Worm (Caenorhabditis elegans) whole organism, midembryonic: ENCODE measurements around the gene F47B8.8.

ENCODE experiments used
- T22C8.4 ChIP-seq: fragments of 200-800 bp; sonication (Bioruptor generic); IDR thresholded peaks from 2 replicates; pipeline ENCODE4 v1.3.6; 2022; ENCODE audit warnings: missing genetic modification characterization, missing compliant biosample characterization
- cog-1 ChIP-seq: sonication (generic microtip); optimal IDR thresholded peaks from 2 replicates; lab custom pipeline; 2016; ENCODE audit warnings: missing genetic modification characterization, missing compliant biosample characterization
- flt-1 ChIP-seq: fragments of 200-800 bp; sonication (Bioruptor generic); IDR thresholded peaks from 2 replicates; pipeline ENCODE4 v1.3.6; 2022; ENCODE audit warnings: missing genetic modification characterization, missing compliant biosample characterization
- klf-2 ChIP-seq: fragments of 200-800 bp; sonication (Bioruptor generic); conservative IDR thresholded peaks from 2 replicates; pipeline ENCODE4 v1.3.6; 2022; ENCODE audit warnings: missing genetic modification reagents, missing genetic modification characterization, missing compliant biosample characterization
- med-1 ChIP-seq: sonication (generic microtip); optimal IDR thresholded peaks from 2 replicates; lab custom pipeline; 2017; ENCODE audit warnings: missing genetic modification characterization, mild to moderate bottlenecking, missing compliant biosample characterization, antibody characterized with exemption, missing genetic modification reagents; ENCODE audit not compliant: insufficient read depth
- ref-1 ChIP-seq: fragments of 200-800 bp; sonication (Bioruptor generic); conservative IDR thresholded peaks from 2 replicates; pipeline ENCODE4 v1.3.6; 2022; ENCODE audit warnings: missing genetic modification reagents, missing genetic modification characterization, missing compliant biosample characterization
- tab-1 ChIP-seq: fragments of 200-800 bp; sonication (Bioruptor generic); IDR thresholded peaks from 2 replicates; pipeline ENCODE4 v1.3.6; 2022; ENCODE audit warnings: missing genetic modification characterization, missing compliant biosample characterization
- ztf-23 ChIP-seq: fragments of 200-800 bp; sonication (Bioruptor generic); IDR thresholded peaks from 2 replicates; pipeline ENCODE4 v1.3.6; 2022; ENCODE audit warnings: missing genetic modification reagents, missing genetic modification characterization, missing compliant biosample characterization
- ztf-29 ChIP-seq: fragments of 200-800 bp; sonication (Bioruptor generic); IDR thresholded peaks from 2 replicates; pipeline ENCODE4 v1.3.6; 2022; ENCODE audit warnings: missing genetic modification reagents, missing genetic modification characterization, missing compliant biosample characterization

Gene F47B8.8

DNA sequence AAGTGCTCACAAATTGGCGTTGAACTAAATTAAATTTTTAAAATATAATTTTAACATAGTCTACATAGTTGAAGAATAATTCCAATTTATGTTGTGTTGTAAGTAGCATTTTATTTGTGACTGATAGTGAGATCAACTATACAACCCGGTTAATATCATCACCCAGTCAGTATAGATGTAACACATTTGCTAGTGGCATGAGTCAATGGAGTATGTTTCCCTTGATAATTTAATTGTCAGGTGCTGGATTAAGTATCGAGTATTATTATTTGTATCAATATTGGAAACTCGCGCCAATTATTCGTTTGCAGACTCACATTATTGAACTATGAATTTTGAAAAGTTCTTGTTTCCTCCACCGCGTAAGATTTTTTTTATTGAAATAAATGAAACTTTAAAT, 3.4 kb downstream of the F47B8.8 start, which contains the start of gene srm-5:
TSS of gene srm-5 (plus strand) at position 301 of the 400 bp plus-strand sequence.
- TF ChIP-seq klf-2 (GFP tag; lab: Robert Waterston, UW), result no peak

DNA sequence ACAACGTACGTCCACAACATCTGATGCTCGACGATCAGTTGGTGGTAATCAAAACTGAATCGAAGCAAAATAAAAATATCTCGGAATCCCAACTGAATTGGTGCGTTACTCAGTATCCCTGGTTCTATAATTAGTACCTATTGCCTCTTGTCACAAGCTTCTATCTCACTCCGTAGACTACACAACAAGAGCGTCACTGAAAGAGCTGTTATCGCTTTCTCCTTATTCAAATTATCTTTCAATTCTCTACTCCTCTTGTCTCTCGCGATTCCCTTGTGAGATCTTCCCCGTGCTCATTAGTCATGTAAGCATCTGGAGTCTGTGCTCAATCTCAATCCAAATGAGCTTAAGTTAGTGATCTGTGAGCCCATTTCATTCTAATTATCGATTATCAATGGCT, 5.1 kb downstream of the F47B8.8 start, which contains the start of gene srm-6:
TSS of gene srm-6 (plus strand) at position 301 of the 400 bp plus-strand sequence.
- no peak for TF ChIP-seq ztf-29 (GFP tag; lab: Robert Waterston, UW)
- no peak for TF ChIP-seq ref-1 (GFP tag; lab: Robert Waterston, UW)
- no peak for TF ChIP-seq cog-1 (tag; lab: Kevin White, UChicago)
- TF ChIP-seq T22C8.4 (GFP tag; lab: Robert Waterston, UW), result no peak
- no peak for TF ChIP-seq ztf-23 (GFP tag; lab: Robert Waterston, UW)
- no peak for TF ChIP-seq flt-1
- TF ChIP-seq med-1 (GFP tag; lab: Kevin White, UChicago), result no peak
- no peak for TF ChIP-seq klf-2 (GFP tag; lab: Robert Waterston, UW)

DNA sequence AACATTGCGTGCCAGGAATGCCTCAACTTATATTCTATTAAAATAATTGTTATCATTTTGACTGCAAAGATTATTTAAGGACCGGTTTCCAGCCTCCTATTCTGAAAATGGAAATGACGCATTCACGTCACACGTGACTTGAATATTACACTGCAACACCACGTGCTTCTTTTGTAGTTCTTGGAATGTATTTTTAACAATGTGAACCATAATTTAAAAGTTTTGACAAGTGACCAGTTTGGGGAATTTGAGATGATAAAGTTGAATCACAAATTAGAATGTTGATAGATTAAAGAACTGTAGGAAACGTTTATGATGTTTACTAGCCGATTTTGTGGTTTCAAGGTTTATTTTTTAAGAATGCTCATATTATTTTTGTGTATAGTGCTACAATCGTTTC, 10.1 kb downstream of the F47B8.8 start, which contains the start of gene F47B8.10:
TSS of gene F47B8.10 (plus strand) at position 301 of the 400 bp plus-strand sequence.
- TF ChIP-seq klf-2 (GFP tag; lab: Robert Waterston, UW) (no peak), med-1 (GFP tag; lab: Kevin White, UChicago) (no peak), flt-1 (no peak), ztf-29 (GFP tag; lab: Robert Waterston, UW) (no peak), ztf-23 (GFP tag; lab: Robert Waterston, UW) (no peak), T22C8.4 (GFP tag; lab: Robert Waterston, UW) (no peak)

DNA sequence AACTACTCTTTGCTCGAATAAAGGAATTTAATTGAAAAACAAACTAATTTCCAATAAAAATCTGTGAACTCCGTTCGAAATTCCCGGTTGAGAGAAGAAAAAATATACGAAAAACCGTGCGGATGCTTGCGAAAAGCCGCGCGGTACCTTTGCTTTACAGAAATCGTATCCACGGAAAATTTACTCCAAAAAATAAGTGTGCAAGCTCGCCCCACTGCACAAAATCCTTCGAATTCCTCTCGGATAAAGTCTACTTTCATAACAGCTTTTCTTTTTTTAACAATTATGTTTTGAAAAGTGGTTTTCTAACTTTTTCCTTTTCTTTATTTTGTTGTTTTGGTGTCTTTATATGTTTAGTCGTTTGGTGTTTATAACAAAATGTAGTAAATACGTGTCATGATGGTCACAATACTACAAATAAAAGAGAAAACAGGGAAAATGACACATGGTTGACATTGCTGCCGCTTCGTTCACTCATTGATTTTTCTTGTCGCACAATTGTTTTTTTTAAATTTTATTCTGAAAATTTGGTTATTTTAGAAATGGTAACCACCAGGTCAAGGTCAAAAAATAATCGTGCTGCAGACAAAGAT, 15.8 kb downstream of the F47B8.8 start, which contains the start of gene cept-2:
TSS of gene cept-2 (plus strand) at position 533 of the 593 bp plus-strand sequence.
- TF ChIP-seq tab-1 (GFP tag; lab: Robert Waterston, UW) (no peak), ztf-29 (GFP tag; lab: Robert Waterston, UW) (no peak), T22C8.4 (GFP tag; lab: Robert Waterston, UW) (no peak), klf-2 (GFP tag; lab: Robert Waterston, UW) (0 out of 2 replicates have a peak, but pooled peaks have one; percentile 54), flt-1 (peak; percentile 78), ref-1 (GFP tag; lab: Robert Waterston, UW) (no peak), cog-1 (tag; lab: Kevin White, UChicago) (peak; percentile 84), med-1 (GFP tag; lab: Kevin White, UChicago) (no peak), ztf-23 (GFP tag; lab: Robert Waterston, UW) (peak; percentile 77)

DNA sequence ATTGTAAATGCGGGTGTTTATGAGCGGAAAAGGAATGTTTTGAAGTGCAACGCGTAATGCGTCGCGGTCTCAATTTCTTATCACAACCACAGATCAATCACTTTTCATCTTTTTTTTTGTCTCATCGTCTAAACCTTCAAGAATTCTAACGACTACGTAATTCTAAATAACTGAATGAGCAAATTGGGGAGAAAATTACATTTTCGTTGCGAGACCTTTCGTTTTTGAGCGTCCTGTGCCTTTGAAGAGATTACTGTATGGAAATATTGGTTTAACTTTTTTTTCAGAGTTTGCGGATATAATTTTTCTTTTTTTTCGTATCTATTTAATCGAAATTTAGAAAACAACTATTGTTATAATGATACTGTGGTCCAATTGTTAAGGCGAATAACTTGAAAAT, 19.0 kb downstream of the F47B8.8 start:
- no peak for TF ChIP-seq ztf-29 (GFP tag; lab: Robert Waterston, UW)

DNA sequence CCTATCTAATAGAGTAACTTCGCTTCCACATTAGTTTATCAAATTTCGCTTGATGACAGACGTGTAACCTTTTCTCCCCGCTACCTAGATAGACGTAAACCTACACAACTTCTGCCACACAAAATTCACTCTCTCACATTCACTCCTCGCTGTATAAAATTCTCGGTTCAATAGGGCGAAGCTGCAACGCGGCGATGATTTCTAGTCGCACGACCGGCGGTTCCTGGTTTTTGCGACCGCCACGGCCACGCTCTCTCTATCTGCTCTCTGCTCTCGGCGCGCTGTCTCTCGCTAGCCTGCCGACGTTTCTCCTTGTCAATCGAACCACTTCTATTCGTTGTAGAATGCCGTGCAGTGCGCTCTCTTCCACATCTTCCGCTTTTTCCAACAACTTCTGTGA, 19.4 kb downstream of the F47B8.8 start:
- TF ChIP-seq flt-1 (peak; percentile 35; the same call in 1 of the 2 replicates), klf-2 (GFP tag; lab: Robert Waterston, UW) (no peak)

DNA sequence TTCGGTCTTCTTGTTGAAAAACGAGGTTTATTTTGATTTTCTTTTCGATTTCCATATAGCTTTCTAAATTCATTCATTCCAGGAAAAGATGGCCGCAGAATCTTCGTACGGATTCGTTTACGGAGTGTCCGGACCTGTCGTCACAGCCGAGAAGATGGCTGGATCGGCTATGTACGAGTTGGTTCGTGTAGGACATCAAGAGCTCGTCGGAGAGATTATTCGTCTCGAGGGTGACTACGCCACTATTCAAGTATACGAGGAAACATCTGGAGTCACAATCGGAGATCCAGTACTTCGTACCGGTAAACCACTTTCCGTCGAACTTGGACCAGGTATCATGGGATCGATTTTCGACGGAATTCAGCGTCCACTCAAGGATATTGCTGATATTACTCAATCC, 20.1 kb downstream of the F47B8.8 start, which contains the start of gene vha-13:
TSS of gene vha-13 (plus strand) at position 81 of the 400 bp plus-strand sequence.
- TF ChIP-seq med-1 (GFP tag; lab: Kevin White, UChicago), result no peak
- TF ChIP-seq klf-2 (GFP tag; lab: Robert Waterston, UW), result no peak
- no peak for TF ChIP-seq ref-1 (GFP tag; lab: Robert Waterston, UW)
- TF ChIP-seq tab-1 (GFP tag; lab: Robert Waterston, UW), result no peak
- TF ChIP-seq ztf-23 (GFP tag; lab: Robert Waterston, UW), result no peak

DNA sequence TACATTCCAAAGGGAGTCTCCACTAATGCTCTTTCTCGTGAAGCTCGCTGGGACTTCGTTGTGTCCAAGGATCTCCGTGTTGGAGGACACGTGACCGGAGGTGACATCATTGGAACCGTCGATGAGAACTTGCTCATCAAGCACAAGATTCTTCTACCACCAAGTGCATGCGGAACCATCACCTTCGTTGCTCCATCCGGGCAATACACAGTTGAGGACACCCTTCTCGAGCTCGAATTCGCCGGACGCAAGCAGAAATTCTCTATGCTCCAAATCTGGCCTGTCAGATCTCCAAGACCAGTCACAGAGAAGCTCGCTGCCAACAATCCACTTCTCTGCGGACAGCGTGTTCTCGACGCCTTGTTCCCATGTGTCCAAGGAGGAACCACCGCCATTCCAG, 20.5 kb downstream of the F47B8.8 start:
- TF ChIP-seq med-1 (GFP tag; lab: Kevin White, UChicago), result no peak
- no peak for TF ChIP-seq klf-2 (GFP tag; lab: Robert Waterston, UW)
- no peak for TF ChIP-seq ztf-23 (GFP tag; lab: Robert Waterston, UW)
- no peak for TF ChIP-seq T22C8.4 (GFP tag; lab: Robert Waterston, UW)
- no peak for TF ChIP-seq tab-1 (GFP tag; lab: Robert Waterston, UW)
- TF ChIP-seq ztf-29 (GFP tag; lab: Robert Waterston, UW), result no peak
- TF ChIP-seq cog-1 (tag; lab: Kevin White, UChicago), result no peak
- 0 out of 2 replicates have a peak, but pooled peaks have one; percentile 57 for TF ChIP-seq flt-1

DNA sequence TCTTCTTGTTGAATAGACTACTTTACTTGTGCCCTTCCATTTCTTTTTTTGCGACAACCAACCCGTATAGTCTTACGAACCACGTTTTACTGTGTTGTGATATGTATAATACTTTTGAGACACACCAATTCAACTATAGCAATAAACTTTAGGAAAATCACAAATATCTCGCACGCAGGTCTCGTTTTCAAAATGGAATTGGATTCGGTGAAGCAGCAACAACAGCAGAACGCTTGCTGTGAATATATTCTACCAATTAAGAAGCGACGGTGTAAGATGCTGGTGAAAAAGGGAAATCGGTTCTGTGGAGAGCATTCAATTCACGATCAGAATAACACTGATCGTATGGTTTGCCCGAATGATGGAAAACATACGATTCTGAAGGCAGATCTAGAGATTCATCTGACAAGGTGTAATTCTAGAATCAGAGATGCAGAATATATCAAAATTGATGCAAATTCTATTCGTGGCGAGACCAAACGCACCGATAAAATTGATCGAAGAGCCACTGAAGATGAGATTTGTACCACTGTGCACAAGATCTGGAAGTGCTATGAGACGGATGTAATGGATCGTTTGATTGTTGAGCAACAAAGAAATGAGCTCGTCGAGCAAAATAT, 22.8 kb downstream of the F47B8.8 start, which contains the start of gene Y49A3A.3:
TSS of gene Y49A3A.3 (plus strand) at position 153 of the 620 bp plus-strand sequence.
- TF ChIP-seq med-1 (GFP tag; lab: Kevin White, UChicago) (no peak), cog-1 (tag; lab: Kevin White, UChicago) (no peak), ztf-29 (GFP tag; lab: Robert Waterston, UW) (no peak), T22C8.4 (GFP tag; lab: Robert Waterston, UW) (no peak), tab-1 (GFP tag; lab: Robert Waterston, UW) (no peak)

DNA sequence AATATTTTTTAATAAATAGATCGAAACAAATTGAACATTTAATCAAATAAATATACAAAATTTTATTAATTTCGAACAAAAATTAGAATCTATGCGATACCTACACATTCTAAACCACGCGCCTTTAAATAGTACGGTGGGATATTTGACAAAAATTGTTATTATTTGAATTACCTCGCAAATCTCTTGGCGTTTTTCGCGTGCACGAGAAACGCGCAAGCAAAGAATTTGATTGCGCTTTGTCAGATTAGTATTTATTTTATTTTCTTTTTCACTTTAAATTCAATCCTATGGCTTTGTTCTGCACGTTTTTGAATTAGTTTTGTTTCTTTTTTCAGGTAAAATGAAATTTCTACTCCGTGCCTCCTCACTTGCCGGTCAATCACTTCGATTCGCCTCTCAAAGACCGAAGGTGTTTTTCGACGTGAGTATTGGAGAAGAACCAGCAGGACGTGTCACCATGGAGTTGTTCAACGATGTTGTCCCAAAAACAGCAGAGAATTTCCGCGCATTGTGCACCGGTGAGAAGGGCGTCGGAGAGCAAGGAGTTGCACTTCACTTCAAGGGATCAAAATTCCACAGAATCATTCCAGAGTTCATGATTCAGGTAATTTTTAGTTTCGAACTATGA, 24.3 kb downstream of the F47B8.8 start, which contains the start of gene cyn-1:
TSS of gene cyn-1 (plus strand) at position 339 of the 631 bp plus-strand sequence.
- no peak for TF ChIP-seq med-1 (GFP tag; lab: Kevin White, UChicago)
- TF ChIP-seq cog-1 (tag; lab: Kevin White, UChicago), result peak; percentile 2
- no peak for TF ChIP-seq T22C8.4 (GFP tag; lab: Robert Waterston, UW)
- 0 out of 2 replicates have a peak, but pooled peaks have one; percentile 34 for TF ChIP-seq flt-1
